Worm (Caenorhabditis elegans): Measurements from ENCODE around the gene srh-2.

ce11 chrV:683858-684257 is 44.2 kb upstream of the srh-2 start, which contains the start of gene F31F4.1:
- TF ChIP-seq ceh-45 (GFP tag; IDR thresholded peaks at IDR 0.05) = no peak
- TF ChIP-seq ceh-30 (tag; optimal IDR thresholded peaks at IDR 0.05) = no peak
- TF ChIP-seq ceh-19 (GFP tag; optimal IDR thresholded peaks at IDR 0.05) = no peak
- no peak for TF ChIP-seq hlh-13 (GFP tag; optimal IDR thresholded peaks at IDR 0.05)

Data from whole organism, late embryonic.